Fruit fly (Drosophila melanogaster) S2 (cell line): ENCODE data around the gene HDAC4.

Experiments used
- CG8478 ChIP-seq: fragments of >200 bp; optimal IDR thresholded peaks from 2 replicates; lab custom pipeline; 2018
- CTCF ChIP-seq, 2 experiments: fragments of >200 bp; optimal IDR thresholded peaks; 2 replicates each; lab custom pipeline; 2018

dm6 chrX:13238294-13238917, 47.0 kb downstream of the HDAC4 start:
- TF ChIP-seq CTCF (optimal IDR thresholded peaks at IDR 0.05; lab: Kevin White, UChicago) (no peak), CG8478 (lab: Kevin White, UChicago) (no peak)
